Worm (Caenorhabditis elegans) whole organism, late embryonic: ENCODE results near the gene Y61A9LA.12.
A peak's percentile ranks its signal among the peaks of the same experiment; 100 is the strongest.
"Not testable (repeated sequence)": the region's sequence is repeated elsewhere in the genome, so short reads cannot be mapped to it uniquely, and the experiment has no call there.

Experiments
- C08G9.2 ChIP-seq: sonication (generic microtip); optimal IDR thresholded peaks from 2 replicates; lab custom pipeline; 2016; ENCODE audit warnings: mild to moderate bottlenecking, missing genetic modification characterization, moderate library complexity, missing compliant biosample characterization
- T23F11.4 ChIP-seq: fragments of 200-800 bp; sonication (Bioruptor generic); optimal IDR thresholded peaks from 2 replicates; lab custom pipeline; 2018; ENCODE audit warnings: mild to moderate bottlenecking, missing genetic modification characterization, missing compliant biosample characterization
- Y22D7AL.16 ChIP-seq: sonication (generic microtip); optimal IDR thresholded peaks from 2 replicates; lab custom pipeline; 2016; ENCODE audit warnings: missing genetic modification characterization, missing compliant biosample characterization
- ceh-14 ChIP-seq: sonication (generic microtip); optimal IDR thresholded peaks from 2 replicates; lab custom pipeline; 2016; ENCODE audit warnings: missing genotype, missing genetic modification characterization, missing compliant biosample characterization
- ceh-18 ChIP-seq: sonication (generic microtip); optimal IDR thresholded peaks from 2 replicates; lab custom pipeline; 2016; ENCODE audit warnings: missing genetic modification characterization, missing compliant biosample characterization
- ceh-2 ChIP-seq: sonication (generic microtip); optimal IDR thresholded peaks from 2 replicates; lab custom pipeline; 2016; ENCODE audit warnings: missing genotype, missing genetic modification characterization, missing compliant biosample characterization
- ceh-22 ChIP-seq: sonication (generic microtip); optimal IDR thresholded peaks from 2 replicates; lab custom pipeline; 2017; ENCODE audit warnings: missing biosample characterization, missing genetic modification characterization
- ceh-30 ChIP-seq: fragments of 150-350 bp; optimal IDR thresholded peaks from 2 replicates; lab custom pipeline; 2014; ENCODE audit warnings: missing biosample characterization, missing genetic modification characterization
- ceh-45 ChIP-seq: fragments of 200-800 bp; sonication (Bioruptor generic); IDR thresholded peaks from 2 replicates; pipeline ENCODE4 v1.3.6; 2022; ENCODE audit warnings: missing genetic modification reagents, missing genetic modification characterization, missing compliant biosample characterization
- ceh-9 ChIP-seq: sonication (generic microtip); optimal IDR thresholded peaks from 2 replicates; lab custom pipeline; 2016; ENCODE audit warnings: mild to moderate bottlenecking, missing genetic modification characterization, inconsistent platforms, missing compliant biosample characterization
- dmd-4 ChIP-seq: sonication (generic microtip); optimal IDR thresholded peaks from 2 replicates; lab custom pipeline; 2016; ENCODE audit warnings: borderline replicate concordance, missing genetic modification characterization, missing compliant biosample characterization
- elt-2 ChIP-seq: sonication (generic microtip); optimal IDR thresholded peaks from 2 replicates; lab custom pipeline; 2016; ENCODE audit warnings: missing genetic modification reagents, missing genetic modification characterization, missing compliant biosample characterization
- elt-4 ChIP-seq: sonication (generic microtip); optimal IDR thresholded peaks from 2 replicates; lab custom pipeline; 2016; ENCODE audit warnings: missing genetic modification characterization, missing compliant biosample characterization
- gmeb-2 ChIP-seq: sonication (generic microtip); optimal IDR thresholded peaks from 2 replicates; lab custom pipeline; 2016; ENCODE audit warnings: missing genetic modification characterization, inconsistent platforms, missing compliant biosample characterization
- hlh-13 ChIP-seq: fragments of 200-800 bp; sonication (Bioruptor generic); optimal IDR thresholded peaks from 2 replicates; lab custom pipeline; 2018; ENCODE audit warnings: mild to moderate bottlenecking, missing genetic modification characterization, missing compliant biosample characterization
- hlh-30 ChIP-seq: sonication (generic microtip); optimal IDR thresholded peaks from 2 replicates; lab custom pipeline; 2017; ENCODE audit warnings: antibody characterized with exemption, missing genetic modification characterization, missing compliant biosample characterization; ENCODE audit not compliant: insufficient read depth
- hlh-6 ChIP-seq: sonication (generic microtip); optimal IDR thresholded peaks from 2 replicates; lab custom pipeline; 2016; ENCODE audit warnings: missing genotype, missing genetic modification characterization, missing compliant biosample characterization
- hlh-8 ChIP-seq: sonication (generic microtip); optimal IDR thresholded peaks from 2 replicates; lab custom pipeline; 2016; ENCODE audit warnings: missing genotype, missing genetic modification characterization, missing compliant biosample characterization
- nfya-1 ChIP-seq: sonication (generic microtip); optimal IDR thresholded peaks from 2 replicates; lab custom pipeline; 2017; ENCODE audit warnings: missing genetic modification characterization, mild to moderate bottlenecking, missing compliant biosample characterization, antibody characterized with exemption, moderate library complexity
- nhr-232 ChIP-seq: sonication (generic microtip); optimal IDR thresholded peaks from 2 replicates; lab custom pipeline; 2016; ENCODE audit warnings: missing genetic modification characterization, missing compliant biosample characterization
- odd-2 ChIP-seq: sonication (generic microtip); optimal IDR thresholded peaks from 2 replicates; lab custom pipeline; 2017; ENCODE audit warnings: antibody characterized with exemption, mild to moderate bottlenecking, missing genetic modification characterization, missing compliant biosample characterization
- pat-9 ChIP-seq: fragments of 200-800 bp; sonication (Bioruptor generic); optimal IDR thresholded peaks from 2 replicates; lab custom pipeline; 2018; ENCODE audit warnings: mild to moderate bottlenecking, missing genetic modification characterization, moderate library complexity, missing compliant biosample characterization
- pha-4 ChIP-seq: fragments of 150-350 bp; optimal IDR thresholded peaks from 2 replicates; lab custom pipeline; 2018; ENCODE audit warnings: missing biosample characterization, missing genetic modification reagents, missing genetic modification characterization
- pqm-1 ChIP-seq: sonication (generic microtip); optimal IDR thresholded peaks from 2 replicates; lab custom pipeline; 2016; ENCODE audit warnings: missing genetic modification characterization, missing compliant biosample characterization
- ref-2 ChIP-seq: sonication (generic microtip); optimal IDR thresholded peaks from 2 replicates; lab custom pipeline; 2016; ENCODE audit warnings: missing genetic modification characterization, missing compliant biosample characterization
- rnt-1 ChIP-seq: sonication (generic microtip); optimal IDR thresholded peaks from 2 replicates; lab custom pipeline; 2016; ENCODE audit warnings: missing genetic modification characterization, missing compliant biosample characterization
- sdc-2 ChIP-seq: sonication (generic microtip); optimal IDR thresholded peaks from 2 replicates; lab custom pipeline; 2016; ENCODE audit warnings: missing genotype, missing genetic modification characterization, missing compliant biosample characterization
- sox-2 ChIP-seq: fragments of 200-800 bp; sonication (Bioruptor generic); IDR thresholded peaks from 2 replicates; pipeline ENCODE4 v1.3.6; 2022; ENCODE audit warnings: missing genetic modification reagents, missing genetic modification characterization, missing compliant biosample characterization
- tbx-2 ChIP-seq: sonication (generic microtip); optimal IDR thresholded peaks from 2 replicates; lab custom pipeline; 2016; ENCODE audit warnings: missing genetic modification characterization, missing compliant biosample characterization
- unc-55 ChIP-seq: sonication (generic microtip); optimal IDR thresholded peaks from 2 replicates; lab custom pipeline; 2017; ENCODE audit warnings: missing biosample characterization, missing genetic modification reagents, missing genetic modification characterization
- ztf-16 ChIP-seq: sonication (generic microtip); optimal IDR thresholded peaks from 2 replicates; lab custom pipeline; 2017; ENCODE audit warnings: missing genetic modification characterization, missing compliant biosample characterization

The Y61A9LA.12 gene

ce11 chrV:4573824-4574223 lies 20.2 kb downstream of the Y61A9LA.12 start, which contains the start of gene hpo-39:
TSS of gene hpo-39 (minus strand) at chrV:4573924.
- not testable (repeated sequence) for TF ChIP-seq ceh-14, odd-2, hlh-30 (tag; lab: Kevin White, UChicago)
- TF ChIP-seq, all 69 proteins: peak for 0; not testable (repeated sequence) for 69

DNA sequence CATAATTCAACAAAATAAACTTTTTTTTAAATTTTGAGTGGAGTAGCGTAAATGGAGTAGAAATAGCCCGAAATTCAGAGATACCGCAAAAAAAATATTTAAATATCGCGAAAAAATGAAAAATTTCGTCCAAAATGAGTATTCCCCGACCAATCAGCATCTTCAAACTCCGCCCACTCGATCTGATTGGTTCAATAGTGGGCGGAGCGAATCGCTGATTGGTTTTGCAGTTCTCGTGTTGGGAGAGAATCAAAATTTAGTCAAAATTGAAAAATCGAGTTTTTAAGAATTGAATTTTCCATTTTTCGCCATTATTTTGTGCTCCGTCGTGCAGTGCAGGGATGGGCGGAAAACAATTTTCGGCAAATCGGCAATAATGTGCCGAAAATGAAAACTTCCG lies 21.8 kb downstream of the Y61A9LA.12 start:
- TF ChIP-seq T23F11.4 (GFP tag; lab: Kevin White, UChicago) (no peak), nfya-1 (tag; lab: Kevin White, UChicago) (peak; percentile 92)

- TF ChIP-seq hlh-6 (tag; lab: Kevin White, UChicago) (no peak), ref-2 (tag; lab: Kevin White, UChicago) (no peak), Y22D7AL.16 (no peak), gmeb-2 (no peak), pat-9 (tag; lab: Kevin White, UChicago) (no peak), sox-2 (GFP tag; lab: Robert Waterston, UW) (no peak), dmd-4 (tag; lab: Kevin White, UChicago) (no peak), odd-2 (tag; lab: Kevin White, UChicago) (no peak), hlh-13 (no peak), ceh-18 (tag; lab: Kevin White, UChicago) (no peak), hlh-30 (tag; lab: Kevin White, UChicago) (no peak), ceh-30 (tag; lab: Kevin White, UChicago) (no peak), rnt-1 (no peak), ceh-2 (tag; lab: Kevin White, UChicago) (no peak), pqm-1 (tag; lab: Kevin White, UChicago) (no peak), unc-55 (GFP tag; lab: Kevin White, UChicago) (no peak), ceh-14 (tag; lab: Kevin White, UChicago) (no peak), ceh-22 (tag; lab: Kevin White, UChicago) (no peak), sdc-2 (no peak), ceh-45 (GFP tag; lab: Robert Waterston, UW) (no peak)
These were observed 26.9 kb downstream of the Y61A9LA.12 start for ce11 chrV:4580594-4580993.

DNA sequence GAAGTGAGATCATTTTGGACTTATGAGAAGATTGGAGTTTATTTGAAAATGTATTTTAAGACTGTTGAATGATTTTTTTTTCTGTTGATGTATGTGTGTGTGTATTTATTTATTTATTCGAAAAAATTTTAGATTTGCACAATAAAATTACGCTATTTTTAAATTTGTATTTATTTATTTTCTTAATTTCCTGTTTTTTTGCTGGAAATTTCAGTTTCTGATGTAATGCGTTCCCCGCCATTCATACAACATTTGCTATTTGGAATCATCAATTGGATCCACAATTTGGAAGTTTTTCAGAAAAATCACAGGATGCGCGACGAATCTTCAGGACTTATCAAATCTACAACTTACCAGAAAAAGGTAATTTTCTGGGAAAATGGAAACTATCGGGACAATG lies 31.3 kb downstream of the Y61A9LA.12 start, which contains the start of gene Y61A9LA.1:
TSS of gene Y61A9LA.1 (plus strand) at position 301 of the 400 bp plus-strand sequence.
- TF ChIP-seq ceh-9 (tag; lab: Kevin White, UChicago) (no peak), hlh-8 (no peak), ztf-16 (no peak), tbx-2 (no peak)

- peak; percentile 58 for TF ChIP-seq elt-2 (tag; lab: Kevin White, UChicago)
- TF ChIP-seq pha-4 (tag; lab: Kevin White, UChicago): no peak
These were observed 37.1 kb downstream of the Y61A9LA.12 start for ce11 chrV:4590791-4591190.

- TF ChIP-seq C08G9.2 (tag; lab: Kevin White, UChicago): no peak
- peak; percentile 90 for TF ChIP-seq elt-2 (tag; lab: Kevin White, UChicago)
These were observed 44.8 kb downstream of the Y61A9LA.12 start for ce11 chrV:4598489-4598888.

ce11 chrV:4599225-4599624 lies 45.6 kb downstream of the Y61A9LA.12 start:
- TF ChIP-seq nhr-232 (tag; lab: Kevin White, UChicago) (no peak), ceh-45 (GFP tag; lab: Robert Waterston, UW) (no peak), elt-4 (no peak), odd-2 (tag; lab: Kevin White, UChicago) (no peak)
